Worm (Caenorhabditis elegans) whole organism, late embryonic: ENCODE results near the gene C30B5.6.

Experiments used
- C38D4.7 ChIP-seq: fragments of 200-800 bp; sonication (Bioruptor generic); optimal IDR thresholded peaks from 2 replicates; lab custom pipeline; 2018; ENCODE audit warnings: mild to moderate bottlenecking, missing genetic modification characterization, moderate library complexity, missing compliant biosample characterization
- K09A11.1 ChIP-seq: sonication (generic microtip); optimal IDR thresholded peaks from 2 replicates; lab custom pipeline; 2017; ENCODE audit warnings: antibody characterized with exemption, mild to moderate bottlenecking, missing genetic modification characterization, missing compliant biosample characterization; ENCODE audit not compliant: insufficient read depth
- ahr-1 ChIP-seq: sonication (generic microtip); optimal IDR thresholded peaks from 2 replicates; lab custom pipeline; 2016; ENCODE audit warnings: missing genetic modification characterization, missing compliant biosample characterization
- ama-1 ChIP-seq: fragments of 150-350 bp; optimal IDR thresholded peaks from 2 replicates; lab custom pipeline; 2014
- ceh-19 ChIP-seq: fragments of 200-800 bp; sonication (Bioruptor generic); optimal IDR thresholded peaks from 2 replicates; lab custom pipeline; 2018; ENCODE audit warnings: mild to moderate bottlenecking, missing genetic modification characterization, missing compliant biosample characterization
- ceh-30 ChIP-seq: fragments of 150-350 bp; optimal IDR thresholded peaks from 2 replicates; lab custom pipeline; 2014; ENCODE audit warnings: missing biosample characterization, missing genetic modification characterization
- ceh-34 ChIP-seq: sonication (generic microtip); optimal IDR thresholded peaks from 2 replicates; lab custom pipeline; 2016; ENCODE audit warnings: mild to moderate bottlenecking, missing genetic modification characterization, missing compliant biosample characterization
- ceh-48 ChIP-seq: sonication (generic microtip); optimal IDR thresholded peaks from 2 replicates; lab custom pipeline; 2016; ENCODE audit warnings: missing genetic modification characterization, inconsistent platforms, missing compliant biosample characterization
- ceh-6 ChIP-seq: fragments of 200-800 bp; sonication (Bioruptor generic); optimal IDR thresholded peaks from 2 replicates; lab custom pipeline; 2018; ENCODE audit warnings: mild to moderate bottlenecking, missing genetic modification characterization, missing compliant biosample characterization
- che-1 ChIP-seq: sonication (generic microtip); optimal IDR thresholded peaks from 2 replicates; lab custom pipeline; 2016; ENCODE audit warnings: mild to moderate bottlenecking, missing genetic modification characterization, missing compliant biosample characterization
- dmd-4 ChIP-seq: sonication (generic microtip); optimal IDR thresholded peaks from 2 replicates; lab custom pipeline; 2016; ENCODE audit warnings: borderline replicate concordance, missing genetic modification characterization, missing compliant biosample characterization
- dve-1 ChIP-seq: sonication (generic microtip); optimal IDR thresholded peaks from 2 replicates; lab custom pipeline; 2017; ENCODE audit warnings: antibody characterized with exemption, mild to moderate bottlenecking, missing genetic modification characterization, missing compliant biosample characterization
- elt-2 ChIP-seq: sonication (generic microtip); optimal IDR thresholded peaks from 2 replicates; lab custom pipeline; 2016; ENCODE audit warnings: missing genetic modification reagents, missing genetic modification characterization, missing compliant biosample characterization
- ets-4 ChIP-seq: sonication (generic microtip); optimal IDR thresholded peaks from 2 replicates; lab custom pipeline; 2016; ENCODE audit warnings: missing genetic modification characterization, missing compliant biosample characterization
- eyg-1 ChIP-seq: sonication (generic microtip); optimal IDR thresholded peaks from 2 replicates; lab custom pipeline; 2016; ENCODE audit warnings: missing genotype, missing genetic modification characterization, missing compliant biosample characterization
- fkh-10 ChIP-seq: fragments of 150-350 bp; optimal IDR thresholded peaks from 2 replicates; lab custom pipeline; 2014; ENCODE audit warnings: missing biosample characterization, missing genetic modification reagents, missing genetic modification characterization
- fkh-6 ChIP-seq: sonication (generic microtip); optimal IDR thresholded peaks from 2 replicates; lab custom pipeline; 2016; ENCODE audit warnings: missing genetic modification characterization, missing compliant biosample characterization
- gmeb-2 ChIP-seq: sonication (generic microtip); optimal IDR thresholded peaks from 2 replicates; lab custom pipeline; 2016; ENCODE audit warnings: missing genetic modification characterization, inconsistent platforms, missing compliant biosample characterization
- hlh-30 ChIP-seq: sonication (generic microtip); optimal IDR thresholded peaks from 2 replicates; lab custom pipeline; 2017; ENCODE audit warnings: antibody characterized with exemption, missing genetic modification characterization, missing compliant biosample characterization; ENCODE audit not compliant: insufficient read depth
- hlh-8 ChIP-seq: sonication (generic microtip); optimal IDR thresholded peaks from 2 replicates; lab custom pipeline; 2016; ENCODE audit warnings: missing genotype, missing genetic modification characterization, missing compliant biosample characterization
- madf-2 ChIP-seq: sonication (generic microtip); optimal IDR thresholded peaks from 2 replicates; lab custom pipeline; 2017; ENCODE audit warnings: missing genetic modification characterization, missing compliant biosample characterization
- nfya-1 ChIP-seq: sonication (generic microtip); optimal IDR thresholded peaks from 2 replicates; lab custom pipeline; 2017; ENCODE audit warnings: missing genetic modification characterization, mild to moderate bottlenecking, missing compliant biosample characterization, antibody characterized with exemption, moderate library complexity
- nhr-11 ChIP-seq: fragments of 150-350 bp; optimal IDR thresholded peaks from 2 replicates; lab custom pipeline; 2014; ENCODE audit warnings: missing biosample characterization, missing genetic modification characterization
- odd-2 ChIP-seq: sonication (generic microtip); optimal IDR thresholded peaks from 2 replicates; lab custom pipeline; 2017; ENCODE audit warnings: antibody characterized with exemption, mild to moderate bottlenecking, missing genetic modification characterization, missing compliant biosample characterization
- pag-3 ChIP-seq: sonication (generic microtip); optimal IDR thresholded peaks from 2 replicates; lab custom pipeline; 2016; ENCODE audit warnings: missing compliant biosample characterization, missing genetic modification characterization, borderline replicate concordance
- pax-1 ChIP-seq: fragments of 150-350 bp; optimal IDR thresholded peaks from 2 replicates; lab custom pipeline; 2014; ENCODE audit warnings: missing biosample characterization, missing genetic modification characterization
- pha-4 ChIP-seq: fragments of 150-350 bp; optimal IDR thresholded peaks from 2 replicates; lab custom pipeline; 2018; ENCODE audit warnings: missing biosample characterization, missing genetic modification reagents, missing genetic modification characterization
- pros-1 ChIP-seq: fragments of 150-350 bp; optimal IDR thresholded peaks from 2 replicates; lab custom pipeline; 2014; ENCODE audit warnings: missing biosample characterization, missing genetic modification reagents, missing genetic modification characterization
- rnt-1 ChIP-seq: sonication (generic microtip); optimal IDR thresholded peaks from 2 replicates; lab custom pipeline; 2016; ENCODE audit warnings: missing genetic modification characterization, missing compliant biosample characterization
- sdc-2 ChIP-seq: sonication (generic microtip); optimal IDR thresholded peaks from 2 replicates; lab custom pipeline; 2016; ENCODE audit warnings: missing genotype, missing genetic modification characterization, missing compliant biosample characterization
- sox-2 ChIP-seq: fragments of 200-800 bp; sonication (Bioruptor generic); IDR thresholded peaks from 2 replicates; pipeline ENCODE4 v1.3.6; 2022; ENCODE audit warnings: missing genetic modification reagents, missing genetic modification characterization, missing compliant biosample characterization
- sox-4 ChIP-seq: sonication (generic microtip); optimal IDR thresholded peaks from 2 replicates; lab custom pipeline; 2017; ENCODE audit warnings: mild to moderate bottlenecking, missing genetic modification characterization, inconsistent platforms, missing compliant biosample characterization
- tbx-2 ChIP-seq: sonication (generic microtip); optimal IDR thresholded peaks from 2 replicates; lab custom pipeline; 2016; ENCODE audit warnings: missing genetic modification characterization, missing compliant biosample characterization
- tbx-7 ChIP-seq: sonication (generic microtip); optimal IDR thresholded peaks from 2 replicates; lab custom pipeline; 2016; ENCODE audit warnings: missing genotype, missing genetic modification characterization, missing compliant biosample characterization
- unc-42 ChIP-seq: sonication (generic microtip); optimal IDR thresholded peaks from 2 replicates; lab custom pipeline; 2016; ENCODE audit warnings: missing genotype, missing genetic modification characterization, missing compliant biosample characterization
- zip-5 ChIP-seq: sonication (generic microtip); optimal IDR thresholded peaks from 2 replicates; lab custom pipeline; 2016; ENCODE audit warnings: missing genetic modification characterization, missing compliant biosample characterization

The C30B5.6 gene

DNA sequence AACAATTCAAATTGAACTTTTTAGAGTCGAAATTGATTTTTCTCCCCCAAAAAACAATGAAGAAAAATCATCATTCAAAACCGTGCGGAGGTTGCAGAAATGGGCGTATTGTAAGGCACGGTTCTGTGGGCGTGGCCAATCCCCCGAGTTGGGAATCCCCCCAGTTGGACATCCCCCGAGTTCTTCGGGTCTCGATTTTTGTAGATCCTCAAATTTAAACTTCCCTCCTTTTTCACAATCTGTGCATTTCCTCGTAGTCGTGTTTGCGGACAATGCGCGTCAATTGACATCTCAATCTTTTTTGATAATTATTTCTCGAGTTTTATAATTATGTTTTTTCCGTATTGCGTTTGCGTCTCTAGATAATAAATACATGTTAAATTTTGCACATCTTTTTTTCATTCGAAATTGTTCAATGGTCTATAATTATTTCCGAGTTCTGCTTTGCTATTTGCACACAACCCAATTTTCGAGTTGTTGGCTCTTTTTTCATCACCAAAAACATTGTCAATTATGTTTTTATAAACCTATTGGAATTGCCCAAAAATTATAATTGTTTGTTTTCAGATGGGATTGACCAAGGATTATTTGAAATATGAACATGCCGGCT, 47.5 kb upstream of the C30B5.6 start, which contains the start of gene F13H8.2 (continued):
- TF ChIP-seq ceh-48 (tag; lab: Kevin White, UChicago), result peak; percentile 18
- TF ChIP-seq C38D4.7 (GFP tag; lab: Kevin White, UChicago), result no peak
- peak; percentile 31 for TF ChIP-seq rnt-1 (tag; lab: Kevin White, UChicago)
- no peak for TF ChIP-seq ceh-19 (GFP tag; lab: Kevin White, UChicago)
- no peak for TF ChIP-seq ceh-6 (GFP tag; lab: Kevin White, UChicago)
- peak; percentile 25 for TF ChIP-seq elt-2 (tag; lab: Kevin White, UChicago)
- TF ChIP-seq odd-2, result no peak
- TF ChIP-seq gmeb-2 (tag; lab: Kevin White, UChicago), result no peak
- no peak for TF ChIP-seq pha-4
- no peak for TF ChIP-seq ceh-30 (tag; lab: Kevin White, UChicago)
- TF ChIP-seq ahr-1, result no peak
- no peak for TF ChIP-seq fkh-10 (GFP tag; lab: Kevin White, UChicago)
- no peak for TF ChIP-seq ama-1 (lab: Kevin White, UChicago)
- TF ChIP-seq dve-1 (tag; lab: Kevin White, UChicago), result no peak
- TF ChIP-seq nfya-1 (tag; lab: Kevin White, UChicago), result peak; percentile 80
- no peak for TF ChIP-seq pros-1
- no peak for TF ChIP-seq madf-2
- peak; percentile 73 for TF ChIP-seq tbx-2 (tag; lab: Kevin White, UChicago)
- TF ChIP-seq K09A11.1 (tag; lab: Kevin White, UChicago), result no peak
- TF ChIP-seq che-1 (tag; lab: Kevin White, UChicago), result no peak
- peak; percentile 22 for TF ChIP-seq tbx-7 (tag; lab: Kevin White, UChicago)
- TF ChIP-seq sdc-2 (tag; lab: Kevin White, UChicago), result no peak
- no peak for TF ChIP-seq dmd-4 (tag; lab: Kevin White, UChicago)
- no peak for TF ChIP-seq fkh-6 (tag; lab: Kevin White, UChicago)

DNA sequence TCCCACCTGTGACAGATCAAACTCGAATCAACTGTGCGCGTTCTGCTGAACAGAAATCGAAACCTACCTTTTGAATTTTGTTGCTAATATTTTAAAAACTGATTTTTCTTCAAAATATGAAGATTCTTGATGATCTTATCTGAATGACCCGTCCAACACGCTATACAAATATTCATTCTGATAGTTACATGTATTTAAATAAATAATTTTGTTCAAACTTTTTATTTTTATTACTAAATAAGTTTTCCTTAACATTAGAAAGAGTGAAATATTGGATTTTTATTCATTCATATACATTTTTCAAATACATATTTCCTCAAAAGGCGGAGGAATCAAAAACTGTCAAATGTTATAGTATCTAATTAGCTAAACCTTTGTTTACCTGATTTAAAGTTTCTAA, 45.5 kb upstream of the C30B5.6 start, which contains the start of gene F13H8.8:
F13H8.8 (minus strand) TSS at position 101 of the 400 bp plus-strand sequence.
- TF ChIP-seq dmd-4 (tag; lab: Kevin White, UChicago), result no peak

DNA sequence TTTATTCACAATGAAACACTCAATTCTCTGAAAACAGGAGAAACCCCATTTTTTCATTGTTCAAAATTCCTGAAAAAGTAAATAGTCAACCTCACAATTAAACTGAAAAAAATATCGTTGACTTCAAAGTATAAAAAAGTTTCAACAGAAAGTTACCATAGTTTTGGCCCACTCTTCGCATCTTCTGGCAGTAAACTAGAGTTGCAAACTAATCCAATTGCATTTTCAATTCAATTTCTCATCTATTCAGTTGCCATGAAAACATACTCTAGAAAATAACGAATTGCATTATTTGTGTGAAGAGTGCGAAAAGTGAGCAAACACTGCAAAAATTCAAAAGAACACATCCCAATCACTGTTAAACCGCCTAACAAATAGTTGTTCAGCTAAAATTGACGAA, 41.2 kb upstream of the C30B5.6 start, which contains the start of gene F13H8.3:
F13H8.3 (plus strand) TSS at position 301 of the 400 bp plus-strand sequence.
- TF ChIP-seq ceh-34 (no peak), ceh-6 (GFP tag; lab: Kevin White, UChicago) (no peak), pax-1 (tag; lab: Kevin White, UChicago) (no peak), ets-4 (tag; lab: Kevin White, UChicago) (no peak), tbx-2 (tag; lab: Kevin White, UChicago) (no peak), unc-42 (tag; lab: Kevin White, UChicago) (no peak), hlh-30 (tag; lab: Kevin White, UChicago) (no peak), hlh-8 (tag; lab: Kevin White, UChicago) (no peak), pag-3 (tag; lab: Kevin White, UChicago) (no peak), ceh-30 (tag; lab: Kevin White, UChicago) (no peak), nhr-11 (tag; lab: Kevin White, UChicago) (no peak), ceh-19 (GFP tag; lab: Kevin White, UChicago) (no peak), sox-4 (no peak), fkh-6 (tag; lab: Kevin White, UChicago) (no peak), eyg-1 (tag; lab: Kevin White, UChicago) (no peak), gmeb-2 (tag; lab: Kevin White, UChicago) (no peak), fkh-10 (GFP tag; lab: Kevin White, UChicago) (no peak), zip-5 (no peak), sox-2 (GFP tag; lab: Robert Waterston, UW) (no peak), dmd-4 (tag; lab: Kevin White, UChicago) (no peak)
